Fruit fly (Drosophila melanogaster) whole organism, embryonic: ENCODE data around the gene Agpat2.

Experiments
- Bdp1 ChIP-seq: fragments of 200-800 bp; sonication (Bioruptor generic); optimal IDR thresholded peaks from 3 replicates; lab custom pipeline; 2016; ENCODE audit warnings: missing biosample characterization, missing genetic modification characterization
- Bgb ChIP-seq: fragments of 200-800 bp; sonication (Bioruptor generic); IDR thresholded peaks from 2 replicates; pipeline ENCODE4 v1.3.6; 2022; ENCODE audit warnings: missing biosample characterization, missing genetic modification characterization; ENCODE audit not compliant: partially characterized antibody
- CG10959 ChIP-seq: fragments of 200-800 bp; sonication (Bioruptor generic); IDR thresholded peaks from 2 replicates; pipeline ENCODE4 v1.3.6; 2022; ENCODE audit warnings: missing biosample characterization, missing genetic modification characterization
- CG11398 ChIP-seq: fragments of 200-800 bp; sonication (Bioruptor generic); optimal IDR thresholded peaks from 2 replicates; lab custom pipeline; 2016; ENCODE audit warnings: missing biosample characterization, missing genetic modification characterization
- CG12769 ChIP-seq: fragments of 200-800 bp; sonication (Bioruptor generic); optimal IDR thresholded peaks from 2 replicates; lab custom pipeline; 2019; ENCODE audit warnings: missing biosample characterization, mild to moderate bottlenecking, missing genetic modification characterization, moderate library complexity
- CG16863 ChIP-seq: fragments of 200-800 bp; sonication (Bioruptor generic); optimal IDR thresholded peaks from 3 replicates; lab custom pipeline; 2016; ENCODE audit warnings: missing biosample characterization, missing genetic modification characterization
- CG17359 ChIP-seq: fragments of 200-800 bp; sonication (Bioruptor generic); optimal IDR thresholded peaks from 3 replicates; lab custom pipeline; 2018; ENCODE audit warnings: missing biosample characterization, mild to moderate bottlenecking, missing genetic modification characterization, moderate library complexity
- CG17385 ChIP-seq: fragments of 200-800 bp; sonication (Bioruptor generic); optimal IDR thresholded peaks from 3 replicates; lab custom pipeline; 2018; ENCODE audit warnings: missing biosample characterization, mild to moderate bottlenecking, missing genetic modification characterization
- CG2116 ChIP-seq: fragments of 200-800 bp; sonication (Bioruptor generic); optimal IDR thresholded peaks from 3 replicates; lab custom pipeline; 2018; ENCODE audit warnings: missing biosample characterization, mild to moderate bottlenecking, missing genetic modification characterization
- CG34224 ChIP-seq: fragments of 200-800 bp; sonication (Bioruptor generic); IDR thresholded peaks from 3 replicates; pipeline ENCODE4 v1.3.6; 2022; ENCODE audit warnings: missing biosample characterization, missing genetic modification characterization; ENCODE audit not compliant: partially characterized antibody
- CG43689 ChIP-seq: fragments of 200-800 bp; sonication (Bioruptor generic); IDR thresholded peaks from 2 replicates; pipeline ENCODE4 v1.3.6; 2022; ENCODE audit warnings: missing biosample characterization, missing genetic modification characterization
- CG4617 ChIP-seq: fragments of 200-800 bp; sonication (Bioruptor generic); optimal IDR thresholded peaks from 3 replicates; lab custom pipeline; 2016; ENCODE audit warnings: missing biosample characterization, missing genetic modification characterization, borderline replicate concordance
- CG5180 ChIP-seq: fragments of 200-800 bp; sonication (Bioruptor generic); optimal IDR thresholded peaks from 3 replicates; lab custom pipeline; 2017; ENCODE audit warnings: missing biosample characterization, missing genetic modification characterization, mild to moderate bottlenecking, moderate library complexity, missing genetic modification reagents
- CG7357 ChIP-seq: fragments of 200-800 bp; sonication (Bioruptor generic); IDR thresholded peaks from 3 replicates; pipeline ENCODE4 v1.3.6; 2022; ENCODE audit warnings: missing biosample characterization, missing genetic modification characterization
- CG7839 ChIP-seq: fragments of 200-800 bp; sonication (Bioruptor generic); optimal IDR thresholded peaks from 3 replicates; lab custom pipeline; 2018; ENCODE audit warnings: missing biosample characterization, mild to moderate bottlenecking, missing genetic modification characterization, moderate library complexity
- CG7928 ChIP-seq: fragments of 200-800 bp; sonication (Bioruptor generic); optimal IDR thresholded peaks from 2 replicates; lab custom pipeline; 2017; ENCODE audit warnings: missing biosample characterization, mild to moderate bottlenecking, missing genetic modification characterization
- CG8089 ChIP-seq: fragments of 200-800 bp; sonication (Bioruptor generic); optimal IDR thresholded peaks from 3 replicates; lab custom pipeline; 2016; ENCODE audit warnings: missing biosample characterization, missing genetic modification characterization
- CG9797 ChIP-seq: fragments of 200-800 bp; sonication (Bioruptor generic); optimal IDR thresholded peaks from 3 replicates; lab custom pipeline; 2018; ENCODE audit warnings: missing biosample characterization, mild to moderate bottlenecking, missing genetic modification characterization
- D19B ChIP-seq: fragments of 200-800 bp; sonication (Bioruptor generic); optimal IDR thresholded peaks from 2 replicates; lab custom pipeline; 2017; ENCODE audit warnings: missing biosample characterization, mild to moderate bottlenecking, missing genetic modification characterization
- Dfd ChIP-seq, 2 experiments: fragments of >200 bp; optimal IDR thresholded peaks; 2 replicates each; lab custom pipeline; 2017; ENCODE audit warnings: missing biosample characterization in 2 of 2, missing genetic modification characterization in 2 of 2
- Doc3 ChIP-seq: fragments of 200-800 bp; sonication (Bioruptor generic); IDR thresholded peaks from 3 replicates; pipeline ENCODE4 v1.3.6; 2022; ENCODE audit warnings: missing biosample characterization, missing genetic modification characterization; ENCODE audit not compliant: partially characterized antibody
- Fer1 ChIP-seq: fragments of 200-800 bp; sonication (Bioruptor generic); optimal IDR thresholded peaks from 2 replicates; lab custom pipeline; 2017; ENCODE audit warnings: missing biosample characterization, mild to moderate bottlenecking, missing genetic modification characterization
- GATAe ChIP-seq: fragments of 200-800 bp; sonication (Bioruptor generic); conservative IDR thresholded peaks from 2 replicates; pipeline ENCODE4 v1.3.6; 2022; ENCODE audit warnings: missing biosample characterization, missing genetic modification characterization
- HHEX ChIP-seq: fragments of 200-800 bp; sonication (Bioruptor generic); optimal IDR thresholded peaks from 3 replicates; lab custom pipeline; 2017; ENCODE audit warnings: missing biosample characterization, mild to moderate bottlenecking, missing genetic modification characterization, missing genetic modification reagents
- Hr39 ChIP-seq: fragments of >200 bp; optimal IDR thresholded peaks from 2 replicates; lab custom pipeline; 2017
- Hsf ChIP-seq: fragments of 200-800 bp; sonication (Bioruptor generic); optimal IDR thresholded peaks from 3 replicates; lab custom pipeline; 2016; ENCODE audit warnings: missing biosample characterization, missing genetic modification characterization
- Jarid2 ChIP-seq: fragments of 200-800 bp; sonication (Bioruptor generic); optimal IDR thresholded peaks from 3 replicates; lab custom pipeline; 2017; ENCODE audit warnings: mild to moderate bottlenecking, missing biosample characterization, missing genetic modification reagents, missing genetic modification characterization
- Lhr ChIP-seq: fragments of 200-800 bp; sonication (Bioruptor generic); optimal IDR thresholded peaks from 3 replicates; lab custom pipeline; 2017; ENCODE audit warnings: mild to moderate bottlenecking, missing biosample characterization, missing genetic modification reagents, missing genetic modification characterization
- Myb ChIP-seq: fragments of 200-800 bp; sonication (Bioruptor generic); optimal IDR thresholded peaks from 2 replicates; lab custom pipeline; 2016; ENCODE audit warnings: missing biosample characterization, missing genetic modification characterization
- NC2α ChIP-seq: fragments of 200-800 bp; sonication (Bioruptor generic); optimal IDR thresholded peaks from 2 replicates; lab custom pipeline; 2016; ENCODE audit warnings: missing biosample characterization, missing genetic modification characterization
- NK7.1 ChIP-seq: fragments of 200-800 bp; sonication (Bioruptor generic); optimal IDR thresholded peaks from 3 replicates; lab custom pipeline; 2016; ENCODE audit warnings: missing biosample characterization, missing genetic modification characterization
- Ravus ChIP-seq: fragments of 200-800 bp; sonication (Bioruptor generic); IDR thresholded peaks from 2 replicates; pipeline ENCODE4 v1.3.6; 2022; ENCODE audit warnings: missing biosample characterization, missing genetic modification characterization
- Sin3A ChIP-seq: fragments of >200 bp; optimal IDR thresholded peaks from 2 replicates; lab custom pipeline; 2018
- Sox100B ChIP-seq: fragments of 200-800 bp; sonication (Bioruptor generic); optimal IDR thresholded peaks from 3 replicates; lab custom pipeline; 2018; ENCODE audit warnings: missing biosample characterization, mild to moderate bottlenecking, missing genetic modification characterization
- Trl ChIP-seq, 3 experiments: fragments of >200 bp in 2 of 3; fragments of 200-800 bp in 1 of 3; sonication (Bioruptor generic) in 1 of 3; optimal IDR thresholded peaks; 2 replicates in 1 of 3; 3 replicates in 2 of 3; lab custom pipeline; 2016 to 2017; ENCODE audit warnings: missing biosample characterization in 1 of 3, missing genetic modification characterization in 1 of 3
- abd-A ChIP-seq: fragments of 200-800 bp; sonication (Bioruptor generic); optimal IDR thresholded peaks from 3 replicates; lab custom pipeline; 2019; ENCODE audit warnings: missing biosample characterization, mild to moderate bottlenecking, missing genetic modification characterization, moderate library complexity
- ase ChIP-seq: fragments of 200-800 bp; sonication (Bioruptor generic); IDR thresholded peaks from 3 replicates; pipeline ENCODE4 v1.3.6; 2022; ENCODE audit warnings: missing biosample characterization, missing genetic modification characterization
- caup ChIP-seq: fragments of 200-800 bp; sonication (Bioruptor generic); optimal IDR thresholded peaks from 3 replicates; lab custom pipeline; 2017; ENCODE audit warnings: missing biosample characterization, mild to moderate bottlenecking, missing genetic modification characterization, moderate library complexity; ENCODE audit not compliant: severe bottlenecking
- crc ChIP-seq: fragments of 200-800 bp; sonication (Bioruptor generic); optimal IDR thresholded peaks from 2 replicates; lab custom pipeline; 2016; ENCODE audit warnings: missing biosample characterization, missing genetic modification characterization
- crol ChIP-seq: fragments of 200-800 bp; sonication (Bioruptor generic); IDR thresholded peaks from 2 replicates; pipeline ENCODE4 v1.3.6; 2022; ENCODE audit warnings: missing biosample characterization, missing genetic modification characterization
- dan ChIP-seq: fragments of 200-800 bp; sonication (Bioruptor generic); IDR thresholded peaks from 2 replicates; pipeline ENCODE4 v1.3.6; 2022; ENCODE audit warnings: missing biosample characterization, missing genetic modification characterization
- eyg ChIP-seq: fragments of 200-800 bp; sonication (Bioruptor generic); optimal IDR thresholded peaks from 3 replicates; lab custom pipeline; 2016; ENCODE audit warnings: missing biosample characterization, missing genetic modification characterization
- fu2 ChIP-seq: fragments of 200-800 bp; sonication (Bioruptor generic); optimal IDR thresholded peaks from 2 replicates; lab custom pipeline; 2016; ENCODE audit warnings: missing biosample characterization, missing genetic modification characterization
- jing ChIP-seq: fragments of 200-800 bp; sonication (Bioruptor generic); optimal IDR thresholded peaks from 2 replicates; lab custom pipeline; 2018; ENCODE audit warnings: missing biosample characterization, mild to moderate bottlenecking, missing genetic modification characterization
- mam ChIP-seq: fragments of 200-800 bp; sonication (Bioruptor generic); optimal IDR thresholded peaks from 3 replicates; lab custom pipeline; 2016; ENCODE audit warnings: missing biosample characterization, missing genetic modification characterization
- nerfin-2 ChIP-seq: fragments of 200-800 bp; sonication (Bioruptor generic); IDR thresholded peaks from 2 replicates; pipeline ENCODE4 v1.3.6; 2022; ENCODE audit warnings: missing biosample characterization, missing genetic modification characterization; ENCODE audit not compliant: partially characterized antibody
- org-1 ChIP-seq: fragments of 200-800 bp; sonication (Bioruptor generic); optimal IDR thresholded peaks from 2 replicates; lab custom pipeline; 2017; ENCODE audit warnings: missing biosample characterization, missing genetic modification characterization
- p53 ChIP-seq: fragments of 200-800 bp; sonication (Bioruptor generic); optimal IDR thresholded peaks from 2 replicates; lab custom pipeline; 2016; ENCODE audit warnings: missing biosample characterization, missing genetic modification characterization
- slbo ChIP-seq: fragments of 200-800 bp; sonication (Bioruptor generic); IDR thresholded peaks from 2 replicates; pipeline ENCODE4 v1.3.6; 2022; ENCODE audit warnings: missing biosample characterization, missing genetic modification characterization
- sr ChIP-seq: fragments of 200-800 bp; sonication (Bioruptor generic); IDR thresholded peaks from 3 replicates; pipeline ENCODE4 v1.3.6; 2022; ENCODE audit warnings: missing biosample characterization, missing genetic modification characterization
- stc ChIP-seq: fragments of 200-800 bp; sonication (Bioruptor generic); IDR thresholded peaks from 2 replicates; pipeline ENCODE4 v1.3.6; 2022; ENCODE audit warnings: missing biosample characterization, missing genetic modification characterization
- vvl ChIP-seq: fragments of 200-800 bp; sonication (Bioruptor generic); IDR thresholded peaks from 2 replicates; pipeline ENCODE4 v1.3.6; 2022; ENCODE audit warnings: missing biosample characterization, missing genetic modification characterization

The Agpat2 gene

DNA sequence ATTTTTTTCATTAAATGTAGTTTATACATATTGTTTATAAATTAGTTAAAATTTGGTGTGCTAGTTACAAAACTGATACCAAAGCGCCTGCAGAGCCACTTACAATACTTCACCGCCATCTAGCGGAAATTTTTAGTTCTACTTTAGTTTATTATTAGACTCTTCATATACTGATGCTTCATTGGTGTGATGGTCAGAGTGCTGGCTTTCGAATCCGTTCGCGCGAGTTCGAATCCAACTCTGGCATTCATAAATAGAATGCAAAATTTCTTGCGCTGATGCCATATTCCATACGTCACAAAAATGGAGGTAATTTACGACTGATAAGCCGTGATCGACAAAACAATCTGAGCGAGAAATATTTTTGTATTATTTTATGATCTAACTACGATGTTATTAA is 21.8 kb upstream of the Agpat2 start (continued):
- TF ChIP-seq mam (GFP tag; lab: Kevin White, UChicago) (no peak), CG16863 (GFP tag; lab: Kevin White, UChicago) (no peak), Lhr (GFP tag; lab: Kevin White, UChicago) (no peak), CG17359 (no peak), CG7928 (GFP tag; lab: Kevin White, UChicago) (no peak), CG10959 (GFP tag; lab: Robert Waterston, UW) (no peak), crc (GFP tag; lab: Kevin White, UChicago) (no peak), CG5180 (no peak), crol (GFP tag; lab: Robert Waterston, UW) (no peak), CG12769 (tag; lab: Kevin White, UChicago) (no peak), CG9797 (GFP tag; lab: Kevin White, UChicago) (no peak), eyg (GFP tag; lab: Kevin White, UChicago) (no peak), p53 (GFP tag; lab: Kevin White, UChicago) (no peak), ase (GFP tag; lab: Robert Waterston, UW) (no peak), Sox100B (no peak), CG17385 (GFP tag; lab: Kevin White, UChicago) (no peak), GATAe (GFP tag; lab: Robert Waterston, UW) (no peak), Bdp1 (GFP tag; lab: Kevin White, UChicago) (peak; percentile 100), nerfin-2 (peak; percentile 79), NC2α (GFP tag; lab: Kevin White, UChicago) (no peak), stc (GFP tag; lab: Robert Waterston, UW) (no peak), Doc3 (peak; percentile 22; the same call in 1 of the 3 replicates), Myb (GFP tag; lab: Kevin White, UChicago) (no peak), CG4617 (GFP tag; lab: Kevin White, UChicago) (no peak), Hr39 (lab: Kevin White, UChicago) (no peak), fu2 (GFP tag; lab: Kevin White, UChicago) (no peak), CG34224 (peak; percentile 57; the same call in 2 of the 3 replicates), dan (GFP tag; lab: Robert Waterston, UW) (no peak), CG11398 (GFP tag; lab: Kevin White, UChicago) (no peak), CG43689 (no peak), NK7.1 (no peak), CG8089 (no peak), Ravus (GFP tag; lab: Robert Waterston, UW) (no peak), caup (no peak), Dfd (GFP tag; optimal IDR thresholded peaks at IDR 0.05; lab: Kevin White, UChicago) (no peak), Jarid2 (no peak), vvl (peak; percentile 37; the same call in 1 of the 2 replicates), jing (no peak), Sin3A (lab: Kevin White, UChicago) (no peak), CG7839 (peak; percentile 22), D19B (GFP tag; lab: Kevin White, UChicago) (no peak), abd-A (tag; lab: Kevin White, UChicago) (no peak), Bgb (peak; percentile 78), HHEX (GFP tag; lab: Kevin White, UChicago) (no peak), Fer1 (GFP tag; lab: Kevin White, UChicago) (peak; percentile 30), CG2116 (GFP tag; lab: Kevin White, UChicago) (no peak), Trl (optimal IDR thresholded peaks at IDR 0.05; lab: Kevin White, UChicago) (no peak), Trl (GFP tag; optimal IDR thresholded peaks at IDR 0.05; lab: Kevin White, UChicago) (no peak), slbo (GFP tag; lab: Robert Waterston, UW) (no peak), CG7357 (GFP tag; lab: Robert Waterston, UW) (no peak), org-1 (GFP tag; lab: Kevin White, UChicago) (no peak), sr (GFP tag; lab: Robert Waterston, UW) (no peak), Hsf (GFP tag; lab: Kevin White, UChicago) (no peak)
